Worm (Caenorhabditis elegans): ENCODE measurements around the gene ins-11.

ins-11 gene

DNA sequence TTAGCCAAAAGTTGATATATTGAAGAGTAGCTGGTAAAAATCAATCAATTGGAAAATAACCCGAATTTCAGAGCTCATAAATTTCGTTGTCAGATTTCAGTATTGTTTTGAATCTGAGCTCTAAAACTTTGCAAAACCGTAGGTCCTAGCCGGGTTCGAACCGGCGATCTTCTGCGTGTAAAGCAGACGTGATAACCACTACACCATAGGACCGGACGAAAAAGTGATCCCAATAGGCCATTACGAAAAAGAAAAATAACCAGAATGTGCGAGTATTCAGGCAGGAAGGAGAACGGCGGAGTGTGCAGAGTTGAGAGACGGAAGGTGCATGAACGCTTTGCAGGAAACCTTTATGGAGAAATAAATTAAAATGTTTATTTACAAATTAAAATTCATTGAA, 20.5 kb downstream of the ins-11 start (continued):
- no peak for TF ChIP-seq nhr-11 (tag; optimal IDR thresholded peaks at IDR 0.05)
- no peak for TF ChIP-seq lin-15B (tag; optimal IDR thresholded peaks at IDR 0.05)
- no peak for TF ChIP-seq elt-3 (tag; optimal IDR thresholded peaks at IDR 0.05)
- TF ChIP-seq hmg-11 (tag; optimal IDR thresholded peaks at IDR 0.05), result no peak
- TF ChIP-seq nhr-77 (tag; optimal IDR thresholded peaks at IDR 0.05), result no peak
- TF ChIP-seq eor-1 (tag; optimal IDR thresholded peaks at IDR 0.05), result no peak
- TF ChIP-seq nhr-76 (tag; optimal IDR thresholded peaks at IDR 0.05), result no peak
- TF ChIP-seq elt-1 (tag; optimal IDR thresholded peaks at IDR 0.05), result no peak
- no peak for TF ChIP-seq nhr-12 (tag; optimal IDR thresholded peaks at IDR 0.05)
- TF ChIP-seq egl-5 (tag; optimal IDR thresholded peaks at IDR 0.05), result no peak
- TF ChIP-seq ztf-4 (tag; optimal IDR thresholded peaks at IDR 0.05), result no peak
- TF ChIP-seq mml-1 (tag; optimal IDR thresholded peaks at IDR 0.05), result no peak
- no peak for TF ChIP-seq fos-1 (tag; optimal IDR thresholded peaks at IDR 0.05)
- no peak for TF ChIP-seq mdl-1 (tag; optimal IDR thresholded peaks at IDR 0.05)
- TF ChIP-seq ztf-11 (tag; optimal IDR thresholded peaks at IDR 0.05), result no peak
- no peak for TF ChIP-seq fkh-2 (tag; optimal IDR thresholded peaks at IDR 0.05)
- TF ChIP-seq jun-1 (tag; optimal IDR thresholded peaks at IDR 0.05), result peak; percentile 47
- no peak for TF ChIP-seq nhr-237 (tag; optimal IDR thresholded peaks at IDR 0.05)
- TF ChIP-seq snpc-4 (tag; optimal IDR thresholded peaks at IDR 0.05), result peak; percentile 55

DNA sequence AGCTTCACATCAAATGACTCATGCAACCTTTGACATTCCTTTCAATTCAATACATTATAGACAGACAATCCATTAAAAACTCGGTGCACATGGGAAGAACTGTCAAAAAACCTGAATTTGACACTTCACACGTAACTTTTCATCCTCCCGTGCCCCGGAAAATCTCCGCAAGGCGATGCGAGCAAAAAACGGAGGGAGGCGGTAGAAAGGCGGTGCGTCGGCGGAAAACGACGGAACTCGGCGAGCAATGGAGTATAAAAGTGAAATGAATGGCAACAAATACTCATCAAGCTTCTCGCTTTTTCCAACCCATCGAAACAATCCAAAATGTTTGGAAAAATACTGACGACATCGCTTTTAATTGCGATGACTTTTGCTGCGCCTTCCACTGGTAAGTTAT, 21.5 kb downstream of the ins-11 start, which contains the start of gene T25E4.1:
Gene T25E4.1, plus strand, starts transcription at position 301 of the 400 bp plus-strand sequence.
- TF ChIP-seq elt-2 (tag; optimal IDR thresholded peaks at IDR 0.05) (no peak), jun-1 (tag; optimal IDR thresholded peaks at IDR 0.05) (no peak)

- TF ChIP-seq mdl-1 (tag; optimal IDR thresholded peaks at IDR 0.05) (no peak), unc-62 (GFP tag; optimal IDR thresholded peaks at IDR 0.05) (no peak), nhr-25 (tag; optimal IDR thresholded peaks at IDR 0.05) (no peak), ztf-11 (tag; optimal IDR thresholded peaks at IDR 0.05) (no peak), daf-12 (tag; optimal IDR thresholded peaks at IDR 0.05) (no peak), lsy-12 (tag; optimal IDR thresholded peaks at IDR 0.05) (no peak), nhr-28 (tag; optimal IDR thresholded peaks at IDR 0.05) (no peak), snpc-4 (tag; optimal IDR thresholded peaks at IDR 0.05) (no peak), pqm-1 (tag; optimal IDR thresholded peaks at IDR 0.05) (no peak), elt-3 (tag; optimal IDR thresholded peaks at IDR 0.05) (no peak), fkh-2 (tag; optimal IDR thresholded peaks at IDR 0.05) (no peak), nhr-77 (tag; optimal IDR thresholded peaks at IDR 0.05) (no peak), ceh-16 (tag; optimal IDR thresholded peaks at IDR 0.05) (no peak), ztf-4 (tag; optimal IDR thresholded peaks at IDR 0.05) (no peak)
Measured at ce11 chrII:5578714-5579113, 22.2 kb downstream of the ins-11 start.

DNA sequence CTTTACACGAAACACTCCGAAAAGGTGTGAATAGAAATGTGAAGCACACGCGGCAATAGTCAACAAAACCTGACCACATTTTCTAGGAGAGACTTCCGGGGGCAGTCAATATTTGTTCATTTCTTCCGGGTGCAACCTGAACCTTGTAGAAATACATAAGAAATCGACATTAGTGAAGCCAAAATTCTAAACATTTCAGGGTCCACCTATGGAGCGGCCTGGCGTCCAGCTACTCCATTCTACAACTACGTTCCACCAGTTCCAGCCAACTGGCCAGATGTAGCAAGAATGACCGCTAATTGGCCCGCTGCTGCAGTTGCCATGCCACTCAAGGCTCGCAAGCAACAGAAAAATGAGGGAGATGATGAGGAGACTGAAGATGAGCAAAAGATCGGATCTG, 22.7 kb downstream of the ins-11 start:
- no peak for TF ChIP-seq lin-39 (tag; optimal IDR thresholded peaks at IDR 0.05)
- no peak for TF ChIP-seq lsy-12 (tag; optimal IDR thresholded peaks at IDR 0.05)
- peak; percentile 58 for TF ChIP-seq pha-4 (tag; optimal IDR thresholded peaks at IDR 0.05)
- TF ChIP-seq eor-1 (tag; optimal IDR thresholded peaks at IDR 0.05), result no peak

- TF ChIP-seq elt-2 (tag; optimal IDR thresholded peaks at IDR 0.05), result no peak
- no peak for TF ChIP-seq ceh-28 (tag; optimal IDR thresholded peaks at IDR 0.05)
- TF ChIP-seq mdl-1 (tag; optimal IDR thresholded peaks at IDR 0.05), result no peak
- no peak for TF ChIP-seq snpc-4 (tag; optimal IDR thresholded peaks at IDR 0.05)
- TF ChIP-seq nhr-23 (tag; optimal IDR thresholded peaks at IDR 0.05), result no peak
- no peak for TF ChIP-seq fkh-10 (GFP tag; optimal IDR thresholded peaks at IDR 0.05)
- no peak for TF ChIP-seq nfya-1 (tag; optimal IDR thresholded peaks at IDR 0.05; ENCODE audit: insufficient read depth)
- no peak for TF ChIP-seq nhr-25 (tag; optimal IDR thresholded peaks at IDR 0.05)
- TF ChIP-seq ztf-11 (tag; optimal IDR thresholded peaks at IDR 0.05), result no peak
- no peak for TF ChIP-seq unc-39 (tag; optimal IDR thresholded peaks at IDR 0.05)
- no peak for TF ChIP-seq hmg-11 (tag; optimal IDR thresholded peaks at IDR 0.05)
- no peak for TF ChIP-seq aly-2 (tag; optimal IDR thresholded peaks at IDR 0.05)
- TF ChIP-seq pqm-1 (tag; optimal IDR thresholded peaks at IDR 0.05), result no peak
- TF ChIP-seq lsy-12 (tag; optimal IDR thresholded peaks at IDR 0.05), result no peak
- no peak for TF ChIP-seq lin-15B (tag; optimal IDR thresholded peaks at IDR 0.05)
- TF ChIP-seq nhr-237 (tag; optimal IDR thresholded peaks at IDR 0.05), result no peak
- TF ChIP-seq ceh-9 (tag; optimal IDR thresholded peaks at IDR 0.05), result no peak
- TF ChIP-seq zag-1 (tag; optimal IDR thresholded peaks at IDR 0.05), result no peak
- no peak for TF ChIP-seq eor-1 (tag; optimal IDR thresholded peaks at IDR 0.05)
Measured at ce11 chrII:5582309-5582708, 25.8 kb downstream of the ins-11 start, which contains the start of gene T25E4.2. T25E4.2 (minus strand) TSS chrII:5582409.
